Fruit fly (Drosophila melanogaster) whole organism, prepupa: ENCODE results near the gene CG14795.

Experiments used
- Blimp-1 ChIP-seq: fragments of 200-800 bp; sonication (Bioruptor generic); optimal IDR thresholded peaks from 3 replicates; lab custom pipeline; 2017; ENCODE audit warnings: missing biosample characterization, missing genetic modification characterization, mild to moderate bottlenecking, moderate library complexity, missing genetic modification reagents
- CG11294 ChIP-seq: fragments of 200-800 bp; sonication (Bioruptor generic); IDR thresholded peaks from 2 replicates; pipeline ENCODE4 v1.3.6; 2022; ENCODE audit warnings: missing biosample characterization, missing genetic modification characterization
- CG11762 ChIP-seq: fragments of 200-800 bp; sonication (Bioruptor generic); optimal IDR thresholded peaks from 3 replicates; lab custom pipeline; 2016; ENCODE audit warnings: missing biosample characterization, missing genetic modification characterization; ENCODE audit not compliant: insufficient read depth
- CG15336 ChIP-seq: fragments of 200-800 bp; sonication (Bioruptor generic); IDR thresholded peaks from 2 replicates; pipeline ENCODE4 v1.3.6; 2022; ENCODE audit warnings: missing biosample characterization, missing genetic modification characterization
- CG1621 ChIP-seq: fragments of 200-800 bp; sonication (Bioruptor generic); optimal IDR thresholded peaks from 3 replicates; lab custom pipeline; 2018; ENCODE audit warnings: missing biosample characterization, mild to moderate bottlenecking, missing genetic modification characterization
- CG3032 ChIP-seq: fragments of 200-800 bp; optimal IDR thresholded peaks from 2 replicates; lab custom pipeline; 2019; ENCODE audit warnings: missing biosample characterization, mild to moderate bottlenecking, missing genetic modification characterization, moderate library complexity
- CG31627 ChIP-seq: fragments of 200-800 bp; sonication (Bioruptor generic); optimal IDR thresholded peaks from 3 replicates; lab custom pipeline; 2016; ENCODE audit warnings: missing biosample characterization, missing genetic modification characterization
- CG34406 ChIP-seq: fragments of 200-800 bp; sonication (Bioruptor generic); optimal IDR thresholded peaks from 3 replicates; lab custom pipeline; 2016; ENCODE audit warnings: missing biosample characterization, missing genetic modification characterization
- CG3919 ChIP-seq: fragments of 200-800 bp; sonication (Bioruptor generic); optimal IDR thresholded peaks from 3 replicates; lab custom pipeline; 2016; ENCODE audit warnings: missing biosample characterization, missing genetic modification characterization
- CG4318 ChIP-seq: fragments of 200-800 bp; sonication (Bioruptor generic); optimal IDR thresholded peaks from 3 replicates; lab custom pipeline; 2017; ENCODE audit warnings: missing biosample characterization, mild to moderate bottlenecking, missing genetic modification characterization
- CG6163 ChIP-seq: fragments of 200-800 bp; sonication (Bioruptor generic); IDR thresholded peaks from 3 replicates; pipeline ENCODE4 v1.3.6; 2022; ENCODE audit warnings: missing biosample characterization, missing genetic modification characterization
- CG6792 ChIP-seq: fragments of 200-800 bp; sonication (Bioruptor generic); optimal IDR thresholded peaks from 3 replicates; lab custom pipeline; 2016; ENCODE audit warnings: missing biosample characterization, missing genetic modification characterization
- CG6808 ChIP-seq: fragments of 200-800 bp; sonication (Bioruptor generic); optimal IDR thresholded peaks from 3 replicates; lab custom pipeline; 2017; ENCODE audit warnings: missing biosample characterization, missing genetic modification characterization, mild to moderate bottlenecking, moderate library complexity, missing genetic modification reagents
- CG8119 ChIP-seq: fragments of 200-800 bp; sonication (Bioruptor generic); IDR thresholded peaks from 3 replicates; pipeline ENCODE4 v1.3.6; 2022; ENCODE audit warnings: missing biosample characterization, missing genetic modification characterization
- CG8319 ChIP-seq: fragments of 200-800 bp; sonication (Bioruptor generic); optimal IDR thresholded peaks from 3 replicates; lab custom pipeline; 2016; ENCODE audit warnings: missing biosample characterization, missing genetic modification characterization
- Eip75B ChIP-seq: fragments of 200-800 bp; sonication (Bioruptor generic); optimal IDR thresholded peaks from 3 replicates; lab custom pipeline; 2016; ENCODE audit warnings: missing biosample characterization, missing genetic modification characterization
- Eip78C ChIP-seq: fragments of 200-800 bp; sonication (Bioruptor generic); peaks from one replicate; lab custom pipeline; 2016; ENCODE audit warnings: missing biosample characterization, missing genetic modification characterization
- Eip93F ChIP-seq: fragments of 200-800 bp; sonication (Bioruptor generic); optimal IDR thresholded peaks from 2 replicates; lab custom pipeline; 2016; ENCODE audit warnings: missing biosample characterization, mild to moderate bottlenecking, missing genetic modification characterization
- Ets21C ChIP-seq: fragments of 200-800 bp; sonication (Bioruptor generic); optimal IDR thresholded peaks from 3 replicates; lab custom pipeline; 2016; ENCODE audit warnings: missing biosample characterization, missing genetic modification characterization
- Ets96B ChIP-seq: fragments of 200-800 bp; optimal IDR thresholded peaks from 2 replicates; lab custom pipeline; 2019; ENCODE audit warnings: missing biosample characterization, mild to moderate bottlenecking, missing genetic modification characterization, moderate library complexity
- Gug ChIP-seq: fragments of 200-800 bp; sonication (Bioruptor generic); IDR thresholded peaks from 2 replicates; pipeline ENCODE4 v1.3.6; 2022; ENCODE audit warnings: missing biosample characterization, missing genetic modification characterization
- Hr38 ChIP-seq: sonication (Bioruptor generic); optimal IDR thresholded peaks from 2 replicates; lab custom pipeline; 2016; ENCODE audit warnings: missing biosample characterization, missing genetic modification characterization
- Hr39 ChIP-seq: fragments of 200-800 bp; sonication (Bioruptor generic); optimal IDR thresholded peaks from 2 replicates; lab custom pipeline; 2016; ENCODE audit warnings: missing biosample characterization, missing genetic modification characterization
- Met ChIP-seq: fragments of 200-800 bp; sonication (Bioruptor generic); optimal IDR thresholded peaks from 3 replicates; lab custom pipeline; 2016; ENCODE audit warnings: missing biosample characterization, missing genetic modification characterization
- OdsH ChIP-seq: fragments of 200-800 bp; sonication (Bioruptor generic); optimal IDR thresholded peaks from 3 replicates; lab custom pipeline; 2016; ENCODE audit warnings: missing biosample characterization, missing genetic modification characterization
- Sox102F ChIP-seq: fragments of 200-800 bp; sonication (Bioruptor generic); optimal IDR thresholded peaks from 2 replicates; lab custom pipeline; 2016; ENCODE audit warnings: missing biosample characterization, mild to moderate bottlenecking, missing genetic modification characterization
- Sox14 ChIP-seq: fragments of 200-800 bp; sonication (Bioruptor generic); optimal IDR thresholded peaks from 3 replicates; lab custom pipeline; 2016; ENCODE audit warnings: missing biosample characterization, missing genetic modification characterization
- Sox15 ChIP-seq: fragments of 200-800 bp; sonication (Bioruptor generic); optimal IDR thresholded peaks from 3 replicates; lab custom pipeline; 2016; ENCODE audit warnings: missing biosample characterization, missing genetic modification characterization
- achi ChIP-seq: fragments of 200-800 bp; sonication (Bioruptor generic); optimal IDR thresholded peaks from 3 replicates; lab custom pipeline; 2016; ENCODE audit warnings: missing biosample characterization, missing genetic modification characterization
- acj6 ChIP-seq: fragments of 200-800 bp; sonication (Bioruptor generic); optimal IDR thresholded peaks from 3 replicates; lab custom pipeline; 2016; ENCODE audit warnings: missing biosample characterization, missing genetic modification characterization
- cyc ChIP-seq: fragments of 200-800 bp; sonication (Bioruptor generic); optimal IDR thresholded peaks from 3 replicates; lab custom pipeline; 2016; ENCODE audit warnings: missing biosample characterization, missing genetic modification characterization
- eg ChIP-seq: fragments of 200-800 bp; sonication (Bioruptor generic); IDR thresholded peaks from 3 replicates; pipeline ENCODE4 v1.3.6; 2022; ENCODE audit warnings: missing biosample characterization, missing genetic modification characterization
- esn ChIP-seq: fragments of 200-800 bp; sonication (Bioruptor generic); optimal IDR thresholded peaks from 2 replicates; lab custom pipeline; 2016; ENCODE audit warnings: missing biosample characterization, mild to moderate bottlenecking, missing genetic modification characterization, moderate library complexity
- fd59A ChIP-seq: fragments of 200-800 bp; sonication (Bioruptor generic); optimal IDR thresholded peaks from 2 replicates; lab custom pipeline; 2017; ENCODE audit warnings: missing biosample characterization, mild to moderate bottlenecking, missing genetic modification characterization, missing genetic modification reagents
- fd85E ChIP-seq: fragments of 200-800 bp; sonication (Bioruptor generic); optimal IDR thresholded peaks from 3 replicates; lab custom pipeline; 2016; ENCODE audit warnings: missing biosample characterization, missing genetic modification characterization
- fkh ChIP-seq: fragments of 200-800 bp; sonication (Bioruptor generic); optimal IDR thresholded peaks from 3 replicates; lab custom pipeline; 2017; ENCODE audit warnings: missing biosample characterization, mild to moderate bottlenecking, missing genetic modification characterization, moderate library complexity
- lz ChIP-seq: fragments of 200-800 bp; sonication (Bioruptor generic); optimal IDR thresholded peaks from 3 replicates; lab custom pipeline; 2016; ENCODE audit warnings: missing biosample characterization, missing genetic modification characterization
- net ChIP-seq: fragments of 200-800 bp; sonication (Bioruptor generic); optimal IDR thresholded peaks from 3 replicates; lab custom pipeline; 2016; ENCODE audit warnings: missing biosample characterization, missing genetic modification characterization
- pdm3 ChIP-seq: fragments of 200-800 bp; sonication (Bioruptor generic); optimal IDR thresholded peaks from 3 replicates; lab custom pipeline; 2016; ENCODE audit warnings: missing biosample characterization, missing genetic modification characterization
- salr ChIP-seq, 2 experiments: fragments of 200-800 bp; sonication (Bioruptor generic); optimal IDR thresholded peaks; 3 replicates each; lab custom pipeline; 2016 to 2018; ENCODE audit warnings: missing biosample characterization in 2 of 2, missing genetic modification characterization in 2 of 2, mild to moderate bottlenecking in 1 of 2
- spab ChIP-seq: fragments of 200-800 bp; sonication (Bioruptor generic); optimal IDR thresholded peaks from 2 replicates; lab custom pipeline; 2017; ENCODE audit warnings: missing biosample characterization, mild to moderate bottlenecking, missing genetic modification characterization, missing genetic modification reagents
- ss ChIP-seq, 2 experiments: fragments of 200-800 bp; sonication (Bioruptor generic); optimal IDR thresholded peaks; 2 replicates in 1 of 2; 3 replicates in 1 of 2; lab custom pipeline; 2017 to 2018; ENCODE audit warnings: mild to moderate bottlenecking in 2 of 2, missing biosample characterization in 2 of 2, missing genetic modification characterization in 2 of 2, moderate library complexity in 1 of 2
- svp ChIP-seq: fragments of 200-800 bp; sonication (Bioruptor generic); peaks from one replicate; lab custom pipeline; 2016; ENCODE audit warnings: missing biosample characterization, missing genetic modification characterization
- topi ChIP-seq: fragments of 200-800 bp; sonication (Bioruptor generic); optimal IDR thresholded peaks from 3 replicates; lab custom pipeline; 2016; ENCODE audit warnings: missing biosample characterization, missing genetic modification characterization

Gene CG14795

dm6 chrX:1476848-1477247 is 35.8 kb downstream of the CG14795 start, which contains the start of the genes Rab27 and mei-38 (continued):
- TF ChIP-seq Hr39 (GFP tag; lab: Kevin White, UChicago) (no peak), CG6792 (no peak)

- TF ChIP-seq CG6163 (no peak), topi (no peak), Ets96B (tag; lab: Kevin White, UChicago) (no peak), lz (GFP tag; lab: Kevin White, UChicago) (no peak), Eip78C (no peak), CG6808 (GFP tag; lab: Kevin White, UChicago) (no peak), fkh (no peak), CG6792 (no peak)
These were observed 36.2 kb downstream of the CG14795 start for dm6 chrX:1476436-1476835.

dm6 chrX:1472222-1472621 is 40.4 kb downstream of the CG14795 start, which contains the start of gene CG14780:
Gene CG14780, plus strand, starts transcription at chrX:1472522.
- TF ChIP-seq CG6163, result no peak
- no peak for TF ChIP-seq CG4318
- no peak for TF ChIP-seq Blimp-1 (GFP tag; lab: Kevin White, UChicago)
- TF ChIP-seq CG3919 (GFP tag; lab: Kevin White, UChicago), result no peak
- TF ChIP-seq CG1621 (tag; lab: Kevin White, UChicago), result no peak
- no peak for TF ChIP-seq Ets96B (tag; lab: Kevin White, UChicago)
- no peak for TF ChIP-seq Gug (GFP tag; lab: Robert Waterston, UW)
- no peak for TF ChIP-seq CG6792
- no peak for TF ChIP-seq achi (GFP tag; lab: Kevin White, UChicago)
- TF ChIP-seq CG11294 (GFP tag; lab: Robert Waterston, UW), result no peak
- TF ChIP-seq fd85E (GFP tag; lab: Kevin White, UChicago), result no peak
- TF ChIP-seq Ets21C (GFP tag; lab: Kevin White, UChicago), result no peak
- TF ChIP-seq CG3032 (tag; lab: Kevin White, UChicago), result no peak
- TF ChIP-seq spab (GFP tag; lab: Kevin White, UChicago), result no peak
- TF ChIP-seq Hr38 (GFP tag; lab: Kevin White, UChicago), result no peak
- TF ChIP-seq OdsH (GFP tag; lab: Kevin White, UChicago), result no peak
- no peak for TF ChIP-seq acj6
- no peak for TF ChIP-seq cyc (GFP tag; lab: Kevin White, UChicago)

- TF ChIP-seq Blimp-1 (GFP tag; lab: Kevin White, UChicago), result no peak
- TF ChIP-seq Sox14 (GFP tag; lab: Kevin White, UChicago), result peak; percentile 71
- peak; percentile 8 for TF ChIP-seq Sox15 (GFP tag; lab: Kevin White, UChicago)
- no peak for TF ChIP-seq ss (GFP tag; optimal IDR thresholded peaks at IDR 0.05; lab: Kevin White, UChicago)
- TF ChIP-seq achi (GFP tag; lab: Kevin White, UChicago), result peak; percentile 60
- TF ChIP-seq CG31627 (GFP tag; lab: Kevin White, UChicago), result peak; percentile 67
- TF ChIP-seq CG1621 (tag; lab: Kevin White, UChicago), result peak; percentile 18
- peak; percentile 50 for TF ChIP-seq Ets21C (GFP tag; lab: Kevin White, UChicago)
- no peak for TF ChIP-seq Eip93F (GFP tag; lab: Kevin White, UChicago)
- TF ChIP-seq CG6163, result peak; percentile 75
- peak; percentile 35 for TF ChIP-seq CG8319
- TF ChIP-seq Sox102F, result peak; percentile 66
- peak; percentile 67 for TF ChIP-seq OdsH (GFP tag; lab: Kevin White, UChicago)
- peak; percentile 26 for TF ChIP-seq Ets96B (tag; lab: Kevin White, UChicago)
- TF ChIP-seq CG8119 (GFP tag; lab: Robert Waterston, UW), result 0 out of 3 replicates have a peak, but pooled peaks have one; percentile 30
- TF ChIP-seq CG34406 (GFP tag; lab: Kevin White, UChicago), result peak; percentile 52
- peak; percentile 76 for TF ChIP-seq esn
- no peak for TF ChIP-seq Hr38 (GFP tag; lab: Kevin White, UChicago)
- TF ChIP-seq svp (GFP tag; lab: Kevin White, UChicago), result no peak
- TF ChIP-seq CG6792, result peak; percentile 47
- peak; percentile 49; the same call in 1 of the 2 replicates for TF ChIP-seq CG15336 (GFP tag; lab: Robert Waterston, UW)
- TF ChIP-seq Met (GFP tag; lab: Kevin White, UChicago), result no peak
- TF ChIP-seq pdm3 (GFP tag; lab: Kevin White, UChicago), result peak; percentile 70
- TF ChIP-seq Eip78C, result peak; percentile 66
- peak; percentile 52 for TF ChIP-seq net (GFP tag; lab: Kevin White, UChicago)
- no peak for TF ChIP-seq fd59A (GFP tag; lab: Kevin White, UChicago)
- peak; percentile 66 for TF ChIP-seq Eip75B
- peak; percentile 12 for TF ChIP-seq CG11762
- TF ChIP-seq CG3032 (tag; lab: Kevin White, UChicago), result peak; percentile 23
- peak; percentile 70 for TF ChIP-seq lz (GFP tag; lab: Kevin White, UChicago)
- peak; percentile 76 for TF ChIP-seq CG3919 (GFP tag; lab: Kevin White, UChicago)
- peak; percentile 77 for TF ChIP-seq eg
- TF ChIP-seq salr (GFP tag; optimal IDR thresholded peaks at IDR 0.05; lab: Kevin White, UChicago), result peak in 1 of 2 experiments; percentile 24
These were observed 42.0 kb downstream of the CG14795 start, which contains the start of gene pck for dm6 chrX:1470562-1470961. Gene pck, plus strand, starts transcription at chrX:1470666.
